Worm (Caenorhabditis elegans): ENCODE data around the gene Y22D7AL.16.

Y22D7AL.16 gene

DNA sequence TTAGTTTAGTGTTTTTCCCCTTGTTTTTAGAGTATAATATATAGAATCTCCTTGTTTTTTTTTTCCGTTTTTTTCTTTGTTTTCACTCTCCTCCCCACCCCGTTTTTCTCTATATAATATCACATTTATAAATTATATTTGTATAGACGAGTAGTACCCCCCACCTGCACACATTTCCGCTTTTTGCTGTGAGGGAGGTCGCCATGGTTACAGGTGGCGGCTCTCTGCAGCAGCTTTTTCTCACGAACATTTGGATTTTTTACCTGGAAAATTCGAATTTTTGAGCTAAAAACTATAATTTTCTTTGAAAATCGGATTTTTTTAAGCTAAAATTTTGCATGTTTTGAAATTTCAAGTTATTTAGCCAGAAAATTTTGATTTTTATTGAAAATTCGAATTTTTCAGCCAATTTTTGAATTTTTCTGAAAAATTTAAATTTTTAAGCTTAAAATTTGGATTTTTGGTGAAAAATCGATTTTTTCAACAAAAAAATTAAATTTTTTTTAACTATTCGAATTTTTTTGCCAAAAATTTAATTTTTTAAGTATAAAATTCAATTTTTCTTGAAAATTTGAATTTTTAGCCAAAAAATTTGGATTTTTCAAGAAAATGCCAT lies 39.2 kb downstream of the Y22D7AL.16 start (continued):
- peak; percentile 46; the same call in 1 of the 2 replicates for TF ChIP-seq egrh-3 (GFP tag; IDR thresholded peaks at IDR 0.05)
- TF ChIP-seq T26A5.8 (tag; optimal IDR thresholded peaks at IDR 0.05) = peak; percentile 54
- TF ChIP-seq mes-4 (tag; optimal IDR thresholded peaks at IDR 0.05) = no peak
- no peak for TF ChIP-seq egl-18 (GFP tag; IDR thresholded peaks at IDR 0.05)
- TF ChIP-seq dpff-1 (tag; optimal IDR thresholded peaks at IDR 0.05) = peak; percentile 56
- TF ChIP-seq lin-26 (GFP tag; IDR thresholded peaks at IDR 0.05) = peak; percentile 78
- TF ChIP-seq hlh-26 (GFP tag; conservative IDR thresholded peaks at IDR 0.05) = no peak
- no peak for TF ChIP-seq dpl-1 (GFP tag; optimal IDR thresholded peaks at IDR 0.05)
- TF ChIP-seq snpc-1.1 (tag; optimal IDR thresholded peaks at IDR 0.05; ENCODE audit: insufficient read depth) = no peak
- no peak for TF ChIP-seq akir-1 (GFP tag; optimal IDR thresholded peaks at IDR 0.05)
- TF ChIP-seq unc-130 (GFP tag; optimal IDR thresholded peaks at IDR 0.05) = no peak
- peak; percentile 31 for TF ChIP-seq ztf-18 (tag; optimal IDR thresholded peaks at IDR 0.05)
- TF ChIP-seq ztf-25 (GFP tag; IDR thresholded peaks at IDR 0.05) = peak; percentile 67; the same call in 1 of the 2 replicates
- TF ChIP-seq dox-1 (GFP tag; IDR thresholded peaks at IDR 0.05) = peak; percentile 50; the same call in 1 of the 2 replicates
- peak; percentile 80; the same call in 1 of the 2 replicates for TF ChIP-seq madf-3 (GFP tag; IDR thresholded peaks at IDR 0.05)
- TF ChIP-seq ZK185.1 (tag; optimal IDR thresholded peaks at IDR 0.05; ENCODE audit: poor library complexity, severe bottlenecking) = no peak
- TF ChIP-seq rec-8 (tag; optimal IDR thresholded peaks at IDR 0.05) = no peak
- peak; percentile 21 for TF ChIP-seq B0261.1 (tag; optimal IDR thresholded peaks at IDR 0.05)
- no peak for TF ChIP-seq Y95B8A.8 (GFP tag; IDR thresholded peaks at IDR 0.05)
- TF ChIP-seq egl-44 (GFP tag; IDR thresholded peaks at IDR 0.05) = no peak
- 0 out of 2 replicates have a peak, but pooled peaks have one; percentile 19 for TF ChIP-seq hmg-20 (GFP tag; IDR thresholded peaks at IDR 0.05)
- TF ChIP-seq C06A6.2 (GFP tag; conservative IDR thresholded peaks at IDR 0.05) = no peak
- peak; percentile 6 for TF ChIP-seq ztf-26 (tag; optimal IDR thresholded peaks at IDR 0.05)
- peak; percentile 74 for TF ChIP-seq F49E8.2 (tag; optimal IDR thresholded peaks at IDR 0.05; ENCODE audit: insufficient read depth)
- TF ChIP-seq hsf-1 (GFP tag; IDR thresholded peaks at IDR 0.05) = peak; percentile 78
- no peak for TF ChIP-seq D2030.7 (GFP tag; IDR thresholded peaks at IDR 0.05)
- TF ChIP-seq nhr-120 (GFP tag; IDR thresholded peaks at IDR 0.05) = 0 out of 2 replicates have a peak, but pooled peaks have one; percentile 74
- TF ChIP-seq madf-6 (GFP tag; IDR thresholded peaks at IDR 0.05) = peak; percentile 66
- no peak for TF ChIP-seq nfya-1 (tag; optimal IDR thresholded peaks at IDR 0.05; ENCODE audit: borderline replicate concordance, insufficient read depth)
- peak; percentile 91 for TF ChIP-seq athp-1 (tag; optimal IDR thresholded peaks at IDR 0.05)
- no peak for TF ChIP-seq nhr-80 (tag; optimal IDR thresholded peaks at IDR 0.05)
- peak; percentile 87 for TF ChIP-seq fkh-3 (tag; optimal IDR thresholded peaks at IDR 0.05)
- TF ChIP-seq sptf-2 (GFP tag; optimal IDR thresholded peaks at IDR 0.05) = no peak
- no peak for TF ChIP-seq Y53F4B.3 (GFP tag; IDR thresholded peaks at IDR 0.05)
- TF ChIP-seq B0035.1 (tag; optimal IDR thresholded peaks at IDR 0.05) = peak; percentile 14
- TF ChIP-seq nfyb-1 (GFP tag; IDR thresholded peaks at IDR 0.05) = peak; percentile 80
- TF ChIP-seq ekl-4 (GFP tag; IDR thresholded peaks at IDR 0.05) = peak; percentile 74
- TF ChIP-seq nhr-179 (tag; optimal IDR thresholded peaks at IDR 0.05) = no peak
- no peak for TF ChIP-seq cebp-1 (GFP tag; IDR thresholded peaks at IDR 0.05)
- peak; percentile 56 for TF ChIP-seq cebp-1 (tag; optimal IDR thresholded peaks at IDR 0.05)
- no peak for TF ChIP-seq mel-28 (tag; optimal IDR thresholded peaks at IDR 0.05; ENCODE audit: borderline replicate concordance)
- TF ChIP-seq let-607 (tag; optimal IDR thresholded peaks at IDR 0.05) = no peak
- no peak for TF ChIP-seq snpc-4 (GFP tag; optimal IDR thresholded peaks at IDR 0.05)
- TF ChIP-seq snpc-4 (tag; optimal IDR thresholded peaks at IDR 0.05) = no peak
- TF ChIP-seq efl-1 (GFP tag; optimal IDR thresholded peaks at IDR 0.05) = no peak
- TF ChIP-seq die-1 (tag; optimal IDR thresholded peaks at IDR 0.05) = peak; percentile 41
- no peak for TF ChIP-seq ceh-27 (GFP tag; optimal IDR thresholded peaks at IDR 0.05)
